Fruit fly (Drosophila melanogaster) Kc167 (cell line): ENCODE data around the gene Prosalpha2.

Source experiments
- Myc ChIP-seq: fragments of >200 bp; optimal IDR thresholded peaks from 2 replicates; lab custom pipeline; 2017; ENCODE audit warnings: missing external identifiers
- Sin3A ChIP-seq: fragments of >200 bp; optimal IDR thresholded peaks from 2 replicates; lab custom pipeline; 2018; ENCODE audit warnings: missing external identifiers
- h ChIP-seq: fragments of >200 bp; optimal IDR thresholded peaks from 3 replicates; lab custom pipeline; 2018; ENCODE audit warnings: missing external identifiers
- insv ChIP-seq: fragments of >200 bp; optimal IDR thresholded peaks from 3 replicates; lab custom pipeline; 2018; ENCODE audit warnings: missing external identifiers
- psq ChIP-seq: fragments of >200 bp; optimal IDR thresholded peaks from 2 replicates; lab custom pipeline; 2017; ENCODE audit warnings: missing external identifiers
- ttk ChIP-seq: sonication (Bioruptor generic); optimal IDR thresholded peaks from 2 replicates; lab custom pipeline; 2017; ENCODE audit warnings: missing external identifiers

dm6 chr3R:12448344-12448743 lies 17.2 kb downstream of the Prosalpha2 start:
- TF ChIP-seq Sin3A (lab: Kevin White, UChicago) (no peak), insv (lab: Kevin White, UChicago) (no peak), ttk (no peak), h (lab: Kevin White, UChicago) (no peak), psq (lab: Kevin White, UChicago) (no peak), Myc (no peak)
